Worm (Caenorhabditis elegans) whole organism, L4/young adult: ENCODE results near the gene F52H3.11.

Experiments
- W03F9.2 ChIP-seq: fragments of 150-350 bp; optimal IDR thresholded peaks from 2 replicates; lab custom pipeline; 2014; ENCODE audit warnings: missing biosample characterization, missing genetic modification characterization
- him-1 ChIP-seq: sonication (generic microtip); optimal IDR thresholded peaks from 2 replicates; lab custom pipeline; 2016; ENCODE audit warnings: missing genotype, missing genetic modification reagents, missing genetic modification characterization, missing compliant biosample characterization

DNA sequence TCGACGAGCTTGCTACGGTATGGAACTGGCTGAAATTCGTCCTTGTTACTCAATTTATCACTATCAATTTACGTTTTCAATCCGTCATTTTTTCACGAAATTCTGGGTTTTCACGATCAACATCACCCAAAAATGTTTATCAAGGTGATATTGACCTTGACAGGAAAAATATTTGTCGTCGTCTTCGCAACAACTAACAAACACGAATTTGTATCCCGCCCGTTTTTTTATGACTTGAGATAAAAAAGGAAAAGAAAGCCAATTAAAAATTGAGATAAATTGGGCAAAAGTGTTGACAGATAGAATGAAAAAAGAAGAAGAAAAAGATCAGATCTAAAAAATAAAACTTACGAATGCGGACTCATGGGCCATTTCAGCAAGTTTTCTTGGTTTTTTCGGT, 34.0 kb downstream of the F52H3.11 start:
- TF ChIP-seq W03F9.2 (tag; lab: Kevin White, UChicago) (no peak), him-1 (tag; lab: Kevin White, UChicago) (no peak)
